Fruit fly (Drosophila melanogaster) whole organism, wandering third instar larva: ENCODE results near the gene CG3515.

ENCODE experiments used
- Sp1 ChIP-seq: fragments of 200-800 bp; sonication (Bioruptor generic); optimal IDR thresholded peaks from 3 replicates; lab custom pipeline; 2019; ENCODE audit warnings: missing biosample characterization, mild to moderate bottlenecking, missing genetic modification characterization, moderate library complexity
- brk ChIP-seq: fragments of 200-800 bp; sonication (Bioruptor generic); optimal IDR thresholded peaks from 2 replicates; lab custom pipeline; 2016; ENCODE audit warnings: missing biosample characterization, mild to moderate bottlenecking, missing genetic modification characterization
- dl ChIP-seq, 2 experiments: fragments of 175-275, 200-275 bp in 1 of 2; fragments of 200-275 bp in 1 of 2; sonication (Bioruptor generic); optimal IDR thresholded peaks; lab custom pipeline; 2018; ENCODE audit warnings: mild to moderate bottlenecking in 2 of 2, missing biosample characterization in 2 of 2, missing genetic modification characterization in 2 of 2, moderate library complexity in 2 of 2; ENCODE audit not compliant: partially characterized antibody in 2 of 2, insufficient read depth in 1 of 2
- lola ChIP-seq: fragments of >200 bp; optimal IDR thresholded peaks from 2 replicates; lab custom pipeline; 2017; ENCODE audit warnings: missing biosample characterization, missing genetic modification characterization
- usp ChIP-seq: fragments of >200 bp; optimal IDR thresholded peaks from 2 replicates; lab custom pipeline; 2017; ENCODE audit warnings: missing biosample characterization, missing genetic modification characterization

DNA sequence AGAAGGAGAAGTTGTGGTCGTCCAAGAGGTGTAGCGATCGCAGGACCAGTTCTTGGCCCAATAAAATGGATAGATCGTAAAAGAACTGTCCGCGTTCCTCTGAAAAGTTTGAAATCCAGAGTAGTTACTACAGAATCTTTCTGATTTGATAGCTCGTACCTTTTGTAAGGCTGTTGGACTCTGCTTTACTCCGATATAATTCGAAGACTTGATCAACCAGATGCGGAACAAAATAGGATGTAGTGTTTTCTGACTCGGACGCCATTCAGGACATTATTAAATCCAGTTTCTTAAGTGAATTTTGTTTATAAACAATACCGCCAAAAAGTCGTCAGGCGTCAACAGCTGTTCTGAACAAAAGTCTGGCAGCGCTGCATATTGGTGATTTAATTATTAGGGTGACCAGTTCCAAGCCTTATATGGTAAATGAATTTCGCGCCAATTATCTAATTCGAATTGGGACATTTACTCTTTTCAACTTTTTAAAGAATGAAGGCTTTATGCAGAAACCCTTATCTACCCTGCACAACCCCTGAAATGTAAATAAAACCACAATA is 22.2 kb upstream of the CG3515 start, which contains the start of the genes Rad1 and Sws1:
- TF ChIP-seq lola (GFP tag; lab: Kevin White, UChicago) = no peak
- TF ChIP-seq brk (GFP tag; lab: Kevin White, UChicago) = no peak
- no peak for TF ChIP-seq usp (GFP tag; lab: Kevin White, UChicago)
- no peak for TF ChIP-seq Sp1 (GFP tag; lab: Kevin White, UChicago)
- no peak for TF ChIP-seq dl (GFP tag; optimal IDR thresholded peaks at IDR 0.05; lab: Kevin White, UChicago; ENCODE audit: insufficient read depth in 1 of 2, partially characterized antibody in 2 of 2)
